Fruit fly (Drosophila melanogaster): ENCODE measurements around the gene CG6179.

The CG6179 gene

dm6 chrX:18366851-18367649, 12.8 kb upstream of the CG6179 start (continued):
- TF ChIP-seq CG10654 (GFP tag; optimal IDR thresholded peaks at IDR 0.05): no peak
- no peak for TF ChIP-seq dati (GFP tag; IDR thresholded peaks at IDR 0.05)
- no peak for TF ChIP-seq HmgD (GFP tag; optimal IDR thresholded peaks at IDR 0.05)
- TF ChIP-seq TFAM (GFP tag; optimal IDR thresholded peaks at IDR 0.05): no peak
- peak; percentile 24 for TF ChIP-seq maf-S (GFP tag; optimal IDR thresholded peaks at IDR 0.05)
- peak; percentile 1 for TF ChIP-seq tin (GFP tag; optimal IDR thresholded peaks at IDR 0.05)
- no peak for TF ChIP-seq br (optimal IDR thresholded peaks at IDR 0.05)
- TF ChIP-seq CG1024 (GFP tag; IDR thresholded peaks at IDR 0.05): 0 out of 2 replicates have a peak, but pooled peaks have one; percentile 4
- TF ChIP-seq CG18262 (tag; optimal IDR thresholded peaks at IDR 0.05): peak; percentile 62
- no peak for TF ChIP-seq Dp (GFP tag; optimal IDR thresholded peaks at IDR 0.05)
- TF ChIP-seq Sry-δ (GFP tag; optimal IDR thresholded peaks at IDR 0.05): no peak
- TF ChIP-seq Scr (GFP tag; IDR thresholded peaks at IDR 0.05; ENCODE audit: partially characterized antibody): no peak
- peak; percentile 21 for TF ChIP-seq MTF-1 (GFP tag; optimal IDR thresholded peaks at IDR 0.05; ENCODE audit: borderline replicate concordance)
- peak; percentile 69 for TF ChIP-seq CG10209 (GFP tag; optimal IDR thresholded peaks at IDR 0.05)
- no peak for TF ChIP-seq dan (GFP tag; IDR thresholded peaks at IDR 0.05)
- peak; percentile 38 for TF ChIP-seq CG34422 (GFP tag; IDR thresholded peaks at IDR 0.05)
- TF ChIP-seq sna (GFP tag; IDR thresholded peaks at IDR 0.05; ENCODE audit: partially characterized antibody): no peak
- TF ChIP-seq CG17829 (tag; optimal IDR thresholded peaks at IDR 0.05): peak; percentile 40
- TF ChIP-seq Elba2 (GFP tag; optimal IDR thresholded peaks at IDR 0.05): no peak
- peak; percentile 77 for TF ChIP-seq al (GFP tag; IDR thresholded peaks at IDR 0.05)
- peak; percentile 46; the same call in 2 of the 3 replicates for TF ChIP-seq CG17361 (GFP tag; IDR thresholded peaks at IDR 0.05)
- TF ChIP-seq CkIIα-i1 (GFP tag; IDR thresholded peaks at IDR 0.05): no peak
- TF ChIP-seq CG10565 (GFP tag; optimal IDR thresholded peaks at IDR 0.05): no peak
- peak; percentile 66 for TF ChIP-seq CG12299 (tag; optimal IDR thresholded peaks at IDR 0.05)
- peak; percentile 54 for TF ChIP-seq CG9609 (GFP tag; optimal IDR thresholded peaks at IDR 0.05)
- peak; percentile 50 for TF ChIP-seq oc (tag; optimal IDR thresholded peaks at IDR 0.05)
- peak; percentile 38 for TF ChIP-seq twi (tag; optimal IDR thresholded peaks at IDR 0.05)
- peak; percentile 75; the same call in 2 of the 3 replicates for TF ChIP-seq CG11093 (GFP tag; IDR thresholded peaks at IDR 0.05)
- TF ChIP-seq CG7928 (GFP tag; optimal IDR thresholded peaks at IDR 0.05): peak; percentile 22
- peak; percentile 90 for TF ChIP-seq CG9932 (GFP tag; IDR thresholded peaks at IDR 0.05)
- peak; percentile 81 for TF ChIP-seq Fer2 (tag; optimal IDR thresholded peaks at IDR 0.05)
- peak; percentile 78; the same call in 1 of the 3 replicates for TF ChIP-seq Optix (GFP tag; IDR thresholded peaks at IDR 0.05)
- TF ChIP-seq esg (GFP tag; conservative IDR thresholded peaks at IDR 0.05): peak; percentile 65
- peak; percentile 68 for TF ChIP-seq CG13624 (GFP tag; optimal IDR thresholded peaks at IDR 0.05)
- TF ChIP-seq Fer3 (tag; optimal IDR thresholded peaks at IDR 0.05): peak; percentile 86
- peak; percentile 68 for TF ChIP-seq lilli (GFP tag; optimal IDR thresholded peaks at IDR 0.05)
- peak; percentile 42; the same call in 1 of the 2 replicates for TF ChIP-seq NFAT (GFP tag; IDR thresholded peaks at IDR 0.05)
- peak; percentile 50 for TF ChIP-seq Antp (GFP tag; optimal IDR thresholded peaks at IDR 0.05)
- peak; percentile 36 for TF ChIP-seq CG3838 (GFP tag; optimal IDR thresholded peaks at IDR 0.05)
- peak; percentile 15 for TF ChIP-seq Asciz (GFP tag; optimal IDR thresholded peaks at IDR 0.05)
- TF ChIP-seq ara (GFP tag; IDR thresholded peaks at IDR 0.05): no peak
- peak; percentile 57 for TF ChIP-seq D19B (GFP tag; optimal IDR thresholded peaks at IDR 0.05)
- TF ChIP-seq Hand (GFP tag; optimal IDR thresholded peaks at IDR 0.05): peak; percentile 77
- TF ChIP-seq slou (GFP tag; optimal IDR thresholded peaks at IDR 0.05): no peak
- peak; percentile 83 for TF ChIP-seq tgo (GFP tag; IDR thresholded peaks at IDR 0.05)
- TF ChIP-seq CG17328 (GFP tag; IDR thresholded peaks at IDR 0.05): no peak
- TF ChIP-seq fd64A (GFP tag; optimal IDR thresholded peaks at IDR 0.05): peak; percentile 35
- peak; percentile 79 for TF ChIP-seq pho (GFP tag; optimal IDR thresholded peaks at IDR 0.05)
- TF ChIP-seq CG13296 (GFP tag; optimal IDR thresholded peaks at IDR 0.05): peak; percentile 86
- TF ChIP-seq CG6791 (GFP tag; IDR thresholded peaks at IDR 0.05; ENCODE audit: partially characterized antibody): no peak
